Worm (Caenorhabditis elegans) whole organism, late embryonic: ENCODE measurements around the gene bcl-7.

Experiments
- ceh-2 ChIP-seq: sonication (generic microtip); optimal IDR thresholded peaks from 2 replicates; lab custom pipeline; 2016; ENCODE audit warnings: missing genotype, missing genetic modification characterization, missing compliant biosample characterization
- ceh-45 ChIP-seq: fragments of 200-800 bp; sonication (Bioruptor generic); IDR thresholded peaks from 2 replicates; pipeline ENCODE4 v1.3.6; 2022; ENCODE audit warnings: missing genetic modification reagents, missing genetic modification characterization, missing compliant biosample characterization
- fkh-10 ChIP-seq: fragments of 150-350 bp; optimal IDR thresholded peaks from 2 replicates; lab custom pipeline; 2014; ENCODE audit warnings: missing biosample characterization, missing genetic modification reagents, missing genetic modification characterization
- pag-3 ChIP-seq: sonication (generic microtip); optimal IDR thresholded peaks from 2 replicates; lab custom pipeline; 2016; ENCODE audit warnings: missing compliant biosample characterization, missing genetic modification characterization, borderline replicate concordance
- pqm-1 ChIP-seq: sonication (generic microtip); optimal IDR thresholded peaks from 2 replicates; lab custom pipeline; 2016; ENCODE audit warnings: missing genetic modification characterization, missing compliant biosample characterization
- pros-1 ChIP-seq: fragments of 150-350 bp; optimal IDR thresholded peaks from 2 replicates; lab custom pipeline; 2014; ENCODE audit warnings: missing biosample characterization, missing genetic modification reagents, missing genetic modification characterization
- rnt-1 ChIP-seq: sonication (generic microtip); optimal IDR thresholded peaks from 2 replicates; lab custom pipeline; 2016; ENCODE audit warnings: missing genetic modification characterization, missing compliant biosample characterization
- tbx-2 ChIP-seq: sonication (generic microtip); optimal IDR thresholded peaks from 2 replicates; lab custom pipeline; 2016; ENCODE audit warnings: missing genetic modification characterization, missing compliant biosample characterization
- ttx-3 ChIP-seq: sonication (generic microtip); optimal IDR thresholded peaks from 2 replicates; lab custom pipeline; 2016; ENCODE audit warnings: missing genetic modification reagents, missing genetic modification characterization, missing compliant biosample characterization
- unc-86 ChIP-seq: sonication (generic microtip); optimal IDR thresholded peaks from 2 replicates; lab custom pipeline; 2016; ENCODE audit warnings: missing genetic modification characterization, missing compliant biosample characterization

DNA sequence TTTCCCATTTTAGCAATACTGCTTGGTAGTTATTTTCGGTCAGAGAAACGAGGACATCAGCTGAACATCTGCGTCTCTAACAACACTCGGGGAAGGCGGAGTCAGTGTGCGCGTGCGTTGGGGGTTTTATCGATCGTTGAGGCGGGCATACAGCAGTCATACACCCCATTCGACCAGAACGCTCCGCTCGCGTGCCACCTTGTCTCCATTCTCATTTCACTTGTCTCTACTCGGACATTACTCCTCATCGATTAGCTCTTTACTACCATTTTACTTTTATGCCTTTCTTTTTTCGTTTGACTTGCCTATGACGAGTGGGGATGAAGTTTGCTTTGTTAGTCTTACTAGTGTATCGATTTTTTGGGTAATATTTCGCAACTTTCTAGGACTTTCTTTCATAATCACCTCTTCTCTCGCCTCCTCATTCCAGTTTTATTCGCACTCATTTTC is 14.7 kb downstream of the bcl-7 start:
- TF ChIP-seq ceh-45 (GFP tag; lab: Robert Waterston, UW), result no peak
- no peak for TF ChIP-seq pqm-1
- TF ChIP-seq pros-1 (tag; lab: Kevin White, UChicago), result no peak
- no peak for TF ChIP-seq rnt-1 (tag; lab: Kevin White, UChicago)
- TF ChIP-seq ttx-3, result no peak
- TF ChIP-seq tbx-2 (tag; lab: Kevin White, UChicago), result no peak
- no peak for TF ChIP-seq ceh-2 (tag; lab: Kevin White, UChicago)
- no peak for TF ChIP-seq fkh-10 (GFP tag; lab: Kevin White, UChicago)
- no peak for TF ChIP-seq unc-86 (tag; lab: Kevin White, UChicago)
- no peak for TF ChIP-seq pag-3
